Worm (Caenorhabditis elegans) whole organism, midembryonic: ENCODE data around the gene F12F6.7.

ENCODE experiments used
- klf-2 ChIP-seq: fragments of 200-800 bp; sonication (Bioruptor generic); conservative IDR thresholded peaks from 2 replicates; pipeline ENCODE4 v1.3.6; 2022; ENCODE audit warnings: missing genetic modification reagents, missing genetic modification characterization, missing compliant biosample characterization
- med-1 ChIP-seq: sonication (generic microtip); optimal IDR thresholded peaks from 2 replicates; lab custom pipeline; 2017; ENCODE audit warnings: missing genetic modification characterization, mild to moderate bottlenecking, missing compliant biosample characterization, antibody characterized with exemption, missing genetic modification reagents; ENCODE audit not compliant: insufficient read depth
- tab-1 ChIP-seq: fragments of 200-800 bp; sonication (Bioruptor generic); IDR thresholded peaks from 2 replicates; pipeline ENCODE4 v1.3.6; 2022; ENCODE audit warnings: missing genetic modification characterization, missing compliant biosample characterization
- ztf-29 ChIP-seq: fragments of 200-800 bp; sonication (Bioruptor generic); IDR thresholded peaks from 2 replicates; pipeline ENCODE4 v1.3.6; 2022; ENCODE audit warnings: missing genetic modification reagents, missing genetic modification characterization, missing compliant biosample characterization

- TF ChIP-seq klf-2 (GFP tag; lab: Robert Waterston, UW) (no peak), med-1 (GFP tag; lab: Kevin White, UChicago) (no peak), ztf-29 (GFP tag; lab: Robert Waterston, UW) (no peak), tab-1 (GFP tag; lab: Robert Waterston, UW) (no peak)
Observed at ce11 chrIV:11592165-11592564, 30.5 kb upstream of the F12F6.7 start, which contains the start of gene spe-36.
